Comparison of ENCODE assay signal across 2 fruit fly cellular contexts in genomic region chr3R:18438827-18439717, dm6.
TF ChIP-seq lines count a peak whose summit lies in the region.

No protein-coding gene starts in this region.

TF ChIP-seq in whole organism, embryonic, 481 proteins besides CTCF, POLR2A, EP300 and RAD21 (continued from another document and continues in another):
- TF ChIP-seq disco-r (GFP tag; optimal IDR thresholded peaks at IDR 0.05; lab: Kevin White, UChicago): no peak
- TF ChIP-seq rib (GFP tag; IDR thresholded peaks at IDR 0.05; lab: Robert Waterston, UW): peak; percentile 55; the same call in 1 of the 2 replicates
- TF ChIP-seq CG3163 (GFP tag; optimal IDR thresholded peaks at IDR 0.05; lab: Kevin White, UChicago): peak; percentile 47
- TF ChIP-seq CG16863 (GFP tag; optimal IDR thresholded peaks at IDR 0.05; lab: Kevin White, UChicago): peak; percentile 24
- TF ChIP-seq bcd (GFP tag; optimal IDR thresholded peaks at IDR 0.05; lab: Kevin White, UChicago): peak; percentile 5
- no peak for TF ChIP-seq CG10979 (tag; optimal IDR thresholded peaks at IDR 0.05; lab: Kevin White, UChicago)
- TF ChIP-seq schlank (tag; optimal IDR thresholded peaks at IDR 0.05; lab: Kevin White, UChicago): peak; percentile 48
- TF ChIP-seq CG12942 (GFP tag; optimal IDR thresholded peaks at IDR 0.05; lab: Kevin White, UChicago): peak; percentile 13
- peak; percentile 63 for TF ChIP-seq ara (GFP tag; IDR thresholded peaks at IDR 0.05; lab: Robert Waterston, UW)
- peak; percentile 79 for TF ChIP-seq ATbp (GFP tag; optimal IDR thresholded peaks at IDR 0.05; lab: Kevin White, UChicago)
- peak; percentile 6 for TF ChIP-seq CG8281 (tag; optimal IDR thresholded peaks at IDR 0.05; lab: Kevin White, UChicago)
- TF ChIP-seq ftz-f1 (GFP tag; optimal IDR thresholded peaks at IDR 0.05; lab: Kevin White, UChicago): peak; percentile 94
- peak; percentile 38; the same call in 1 of the 2 replicates for TF ChIP-seq NFAT (GFP tag; IDR thresholded peaks at IDR 0.05; lab: Robert Waterston, UW)
- TF ChIP-seq Nf-YB (GFP tag; optimal IDR thresholded peaks at IDR 0.05; lab: Kevin White, UChicago): peak; percentile 14
- TF ChIP-seq Abd-B (GFP tag; optimal IDR thresholded peaks at IDR 0.05; lab: Kevin White, UChicago): peak; percentile 46
- peak; percentile 77 for TF ChIP-seq cwo (GFP tag; optimal IDR thresholded peaks at IDR 0.05; lab: Kevin White, UChicago)
- peak; percentile 29 for TF ChIP-seq Hsf (GFP tag; optimal IDR thresholded peaks at IDR 0.05; lab: Kevin White, UChicago)
- TF ChIP-seq salm (tag; optimal IDR thresholded peaks at IDR 0.05; lab: Kevin White, UChicago): peak; percentile 22
- TF ChIP-seq al (GFP tag; IDR thresholded peaks at IDR 0.05; lab: Robert Waterston, UW): peak; percentile 32; the same call in 1 of the 2 replicates
- peak; percentile 2 for TF ChIP-seq gcm2 (GFP tag; optimal IDR thresholded peaks at IDR 0.05; lab: Kevin White, UChicago)
- peak; percentile 71 for TF ChIP-seq CG4328 (GFP tag; optimal IDR thresholded peaks at IDR 0.05; lab: Kevin White, UChicago)
- peak; percentile 69 for TF ChIP-seq fd3F (GFP tag; optimal IDR thresholded peaks at IDR 0.05; lab: Kevin White, UChicago)
- 0 out of 3 replicates have a peak, but pooled peaks have one; percentile 24 for TF ChIP-seq CG2889 (GFP tag; IDR thresholded peaks at IDR 0.05; lab: Robert Waterston, UW)
- peak; percentile 62 for TF ChIP-seq HHEX (GFP tag; optimal IDR thresholded peaks at IDR 0.05; lab: Kevin White, UChicago)
- TF ChIP-seq ci (GFP tag; IDR thresholded peaks at IDR 0.05; lab: Robert Waterston, UW): 0 out of 3 replicates have a peak, but pooled peaks have one; percentile 37
- TF ChIP-seq lab (GFP tag; optimal IDR thresholded peaks at IDR 0.05; lab: Kevin White, UChicago): peak; percentile 74
- TF ChIP-seq HLH3B (GFP tag; IDR thresholded peaks at IDR 0.05; lab: Robert Waterston, UW): peak; percentile 36; the same call in 1 of the 2 replicates
- peak; percentile 77 for TF ChIP-seq caup (GFP tag; optimal IDR thresholded peaks at IDR 0.05; lab: Kevin White, UChicago; ENCODE audit: severe bottlenecking)
- TF ChIP-seq gem (tag; optimal IDR thresholded peaks at IDR 0.05; lab: Kevin White, UChicago): peak; percentile 77
- no peak for TF ChIP-seq CG8359 (GFP tag; optimal IDR thresholded peaks at IDR 0.05; lab: Kevin White, UChicago; ENCODE audit: borderline replicate concordance)
- TF ChIP-seq Side (GFP tag; optimal IDR thresholded peaks at IDR 0.05; lab: Kevin White, UChicago): peak; percentile 54
- no peak for TF ChIP-seq nom (GFP tag; optimal IDR thresholded peaks at IDR 0.05; lab: Kevin White, UChicago)
- TF ChIP-seq CG12659 (GFP tag; optimal IDR thresholded peaks at IDR 0.05; lab: Kevin White, UChicago): peak; percentile 50
- TF ChIP-seq MTF-1 (GFP tag; optimal IDR thresholded peaks at IDR 0.05; lab: Kevin White, UChicago; ENCODE audit: borderline replicate concordance): peak; percentile 62
- peak; percentile 99 for TF ChIP-seq Adf1 (GFP tag; IDR thresholded peaks at IDR 0.05; lab: Robert Waterston, UW)
- TF ChIP-seq CG14667 (GFP tag; IDR thresholded peaks at IDR 0.05; lab: Robert Waterston, UW): no peak
- peak; percentile 89 for TF ChIP-seq Med (GFP tag; lab: Kevin White, UChicago)
- peak; percentile 34 for TF ChIP-seq dmrt11E (tag; optimal IDR thresholded peaks at IDR 0.05; lab: Kevin White, UChicago)
- peak; percentile 54 for TF ChIP-seq Fer2 (tag; optimal IDR thresholded peaks at IDR 0.05; lab: Kevin White, UChicago)
- TF ChIP-seq Kr (GFP tag; optimal IDR thresholded peaks at IDR 0.05; lab: Kevin White, UChicago): no peak
- no peak for TF ChIP-seq CG16815 (GFP tag; optimal IDR thresholded peaks at IDR 0.05; lab: Kevin White, UChicago)
- TF ChIP-seq CG14860 (GFP tag; IDR thresholded peaks at IDR 0.05; lab: Robert Waterston, UW; ENCODE audit: partially characterized antibody): no peak
- TF ChIP-seq cg (GFP tag; optimal IDR thresholded peaks at IDR 0.05; lab: Kevin White, UChicago): peak; percentile 66
- peak; percentile 25 for TF ChIP-seq Chrac-16 (GFP tag; optimal IDR thresholded peaks at IDR 0.05; lab: Kevin White, UChicago)
- TF ChIP-seq Camta (GFP tag; optimal IDR thresholded peaks at IDR 0.05; lab: Kevin White, UChicago): peak; percentile 35
- TF ChIP-seq CG2202 (tag; optimal IDR thresholded peaks at IDR 0.05; lab: Kevin White, UChicago): peak; percentile 49
- 0 out of 2 replicates have a peak, but pooled peaks have one; percentile 24 for TF ChIP-seq CG43689 (GFP tag; IDR thresholded peaks at IDR 0.05; lab: Robert Waterston, UW)
- no peak for TF ChIP-seq gcm (GFP tag; optimal IDR thresholded peaks at IDR 0.05; lab: Kevin White, UChicago)
- peak; percentile 78 for TF ChIP-seq fd64A (GFP tag; optimal IDR thresholded peaks at IDR 0.05; lab: Kevin White, UChicago)
- peak; percentile 81 for TF ChIP-seq CG2678 (tag; optimal IDR thresholded peaks at IDR 0.05; lab: Kevin White, UChicago)
- TF ChIP-seq Taf1 (GFP tag; IDR thresholded peaks at IDR 0.05; lab: Robert Waterston, UW): peak; percentile 22; the same call in 1 of the 2 replicates
- peak; percentile 68 for TF ChIP-seq Vsx1 (GFP tag; optimal IDR thresholded peaks at IDR 0.05; lab: Kevin White, UChicago)
- peak; percentile 52 for TF ChIP-seq CG12391 (tag; optimal IDR thresholded peaks at IDR 0.05; lab: Kevin White, UChicago)
- TF ChIP-seq stc (GFP tag; IDR thresholded peaks at IDR 0.05; lab: Robert Waterston, UW): peak; percentile 47; the same call in 1 of the 2 replicates
- peak; percentile 15 for TF ChIP-seq CG8089 (GFP tag; optimal IDR thresholded peaks at IDR 0.05; lab: Kevin White, UChicago)
- peak; percentile 80 for TF ChIP-seq row (GFP tag; IDR thresholded peaks at IDR 0.05; lab: Robert Waterston, UW)
- no peak for TF ChIP-seq wor (GFP tag; IDR thresholded peaks at IDR 0.05; lab: Robert Waterston, UW)
- no peak; the same call in 1 of the 2 replicates for TF ChIP-seq ap (GFP tag; IDR thresholded peaks at IDR 0.05; lab: Robert Waterston, UW)
- TF ChIP-seq Sox100B (GFP tag; optimal IDR thresholded peaks at IDR 0.05; lab: Kevin White, UChicago): peak; percentile 48
- TF ChIP-seq CG17361 (GFP tag; IDR thresholded peaks at IDR 0.05; lab: Robert Waterston, UW): peak; percentile 62
- TF ChIP-seq D19A (tag; optimal IDR thresholded peaks at IDR 0.05; lab: Kevin White, UChicago): peak; percentile 91
- TF ChIP-seq ash1 (GFP tag; optimal IDR thresholded peaks at IDR 0.05; lab: Kevin White, UChicago): peak; percentile 41
- TF ChIP-seq kni (GFP tag; optimal IDR thresholded peaks at IDR 0.05; lab: Kevin White, UChicago): peak; percentile 62

TF ChIP-seq in whole organism, prepupa, 60 proteins besides CTCF, POLR2A, EP300 and RAD21 (continued from another document):
- peak; percentile 53 for TF ChIP-seq CG10669 (GFP tag; optimal IDR thresholded peaks at IDR 0.05; lab: Kevin White, UChicago)
- TF ChIP-seq Eip75B (GFP tag; optimal IDR thresholded peaks at IDR 0.05; lab: Kevin White, UChicago): peak; percentile 14
- TF ChIP-seq CG10631 (GFP tag; optimal IDR thresholded peaks at IDR 0.05; lab: Kevin White, UChicago): peak; percentile 10
- no peak for TF ChIP-seq Blimp-1 (GFP tag; optimal IDR thresholded peaks at IDR 0.05; lab: Kevin White, UChicago)
- peak; percentile 26 for TF ChIP-seq Sox14 (GFP tag; optimal IDR thresholded peaks at IDR 0.05; lab: Kevin White, UChicago)
- TF ChIP-seq CG32006 (GFP tag; optimal IDR thresholded peaks at IDR 0.05; lab: Kevin White, UChicago): peak; percentile 58
- TF ChIP-seq CG15336 (GFP tag; IDR thresholded peaks at IDR 0.05; lab: Robert Waterston, UW): 0 out of 2 replicates have a peak, but pooled peaks have one; percentile 12
- TF ChIP-seq CG6276 (GFP tag; optimal IDR thresholded peaks at IDR 0.05; lab: Kevin White, UChicago): peak; percentile 0
- TF ChIP-seq CG4318 (GFP tag; optimal IDR thresholded peaks at IDR 0.05; lab: Kevin White, UChicago): peak; percentile 8
- 0 out of 3 replicates have a peak, but pooled peaks have one; percentile 34 for TF ChIP-seq CG6163 (GFP tag; IDR thresholded peaks at IDR 0.05; lab: Robert Waterston, UW)
